Worm (Caenorhabditis elegans): ENCODE results near the gene Y73B3A.4.
"Not testable (repeated sequence)": the region's sequence is repeated elsewhere in the genome, so short reads cannot be mapped to it uniquely, and the experiment has no call there.

- TF ChIP-seq jun-1 (tag; optimal IDR thresholded peaks at IDR 0.05); lin-13 (GFP tag; optimal IDR thresholded peaks at IDR 0.05); nhr-47 (tag; optimal IDR thresholded peaks at IDR 0.05): not testable (repeated sequence)
These were observed 57.7 kb downstream of the Y73B3A.4 start, which contains the start of gene Y73B3A.1 for ce11 chrX:46833-47232.
